Worm (Caenorhabditis elegans): ENCODE results near the gene D1086.17.

The D1086.17 gene

ce11 chrV:14069899-14070298 is 2.2 kb downstream of the D1086.17 start:
- TF ChIP-seq ztf-25 (GFP tag; IDR thresholded peaks at IDR 0.05) (no peak), F33H1.4 (GFP tag; IDR thresholded peaks at IDR 0.05) (no peak), efl-1 (GFP tag; optimal IDR thresholded peaks at IDR 0.05) (no peak), tbp1 (GFP tag; optimal IDR thresholded peaks at IDR 0.05) (no peak), hrde-1 (tag; optimal IDR thresholded peaks at IDR 0.05; ENCODE audit: borderline replicate concordance) (no peak), him-1 (tag; optimal IDR thresholded peaks at IDR 0.05) (no peak), cebp-1 (GFP tag; IDR thresholded peaks at IDR 0.05) (no peak), cebp-1 (tag; optimal IDR thresholded peaks at IDR 0.05) (no peak), C06A6.2 (GFP tag; conservative IDR thresholded peaks at IDR 0.05) (no peak), sdz-38 (tag; optimal IDR thresholded peaks at IDR 0.05) (no peak), ztf-6 (GFP tag; IDR thresholded peaks at IDR 0.05) (no peak)

ce11 chrV:14074160-14074559 is 6.5 kb downstream of the D1086.17 start, which contains the start of gene D1086.11:
TSS of gene D1086.11 (plus strand) at chrV:14074460.
- TF ChIP-seq nhr-179 (tag; optimal IDR thresholded peaks at IDR 0.05): no peak
- TF ChIP-seq C06A6.2 (GFP tag; conservative IDR thresholded peaks at IDR 0.05): no peak
- TF ChIP-seq ceh-100 (GFP tag; IDR thresholded peaks at IDR 0.05): no peak
- no peak for TF ChIP-seq nfyb-1 (GFP tag; IDR thresholded peaks at IDR 0.05)
- no peak for TF ChIP-seq nfya-1 (tag; optimal IDR thresholded peaks at IDR 0.05; ENCODE audit: borderline replicate concordance, insufficient read depth)
- TF ChIP-seq aptf-2 (GFP tag; conservative IDR thresholded peaks at IDR 0.05): no peak
- no peak for TF ChIP-seq cebp-2 (GFP tag; IDR thresholded peaks at IDR 0.05)
- TF ChIP-seq K12H6.12 (tag; optimal IDR thresholded peaks at IDR 0.05): no peak
- TF ChIP-seq egrh-3 (GFP tag; IDR thresholded peaks at IDR 0.05): no peak
- no peak for TF ChIP-seq sea-2 (GFP tag; IDR thresholded peaks at IDR 0.05)
- no peak for TF ChIP-seq lir-1 (GFP tag; conservative IDR thresholded peaks at IDR 0.05)
- TF ChIP-seq ztf-25 (GFP tag; IDR thresholded peaks at IDR 0.05): no peak

ce11 chrV:14079501-14079900 is 11.8 kb downstream of the D1086.17 start, which contains the start of gene D1086.6:
TSS of gene D1086.6 (plus strand) at chrV:14079801.
- no peak for TF ChIP-seq efl-1 (GFP tag; optimal IDR thresholded peaks at IDR 0.05)
- TF ChIP-seq zfh-2 (GFP tag; conservative IDR thresholded peaks at IDR 0.05): no peak
- TF ChIP-seq C06A6.2 (GFP tag; conservative IDR thresholded peaks at IDR 0.05): no peak
- TF ChIP-seq T07F8.4 (tag; optimal IDR thresholded peaks at IDR 0.05): no peak
- TF ChIP-seq gei-17 (GFP tag; optimal IDR thresholded peaks at IDR 0.05): no peak
- TF ChIP-seq F33H1.4 (GFP tag; IDR thresholded peaks at IDR 0.05): no peak
- TF ChIP-seq pha-4 (tag; optimal IDR thresholded peaks at IDR 0.05): no peak
- TF ChIP-seq egl-44 (GFP tag; IDR thresholded peaks at IDR 0.05): no peak

ce11 chrV:14082453-14082852 is 14.8 kb downstream of the D1086.17 start, which contains the start of gene D1086.10:
TSS of gene D1086.10 (plus strand) at chrV:14082753.
- no peak for TF ChIP-seq lsy-27 (tag; optimal IDR thresholded peaks at IDR 0.05; ENCODE audit: borderline replicate concordance, insufficient read depth)
- TF ChIP-seq sdz-38 (tag; optimal IDR thresholded peaks at IDR 0.05): no peak
- TF ChIP-seq D2030.7 (GFP tag; IDR thresholded peaks at IDR 0.05): no peak

ce11 chrV:14083970-14084369 is 16.3 kb downstream of the D1086.17 start, which contains the start of gene D1086.7:
TSS of gene D1086.7 (plus strand) at chrV:14084270.
- no peak for TF ChIP-seq ztf-25 (GFP tag; IDR thresholded peaks at IDR 0.05)
- no peak for TF ChIP-seq hlh-12 (tag; optimal IDR thresholded peaks at IDR 0.05)
- no peak for TF ChIP-seq let-526 (GFP tag; IDR thresholded peaks at IDR 0.05)
- no peak for TF ChIP-seq pha-4 (tag; optimal IDR thresholded peaks at IDR 0.05)
- no peak for TF ChIP-seq T07F8.4 (tag; optimal IDR thresholded peaks at IDR 0.05)
- TF ChIP-seq nfya-2 (GFP tag; IDR thresholded peaks at IDR 0.05): no peak
- TF ChIP-seq mel-28 (tag; optimal IDR thresholded peaks at IDR 0.05; ENCODE audit: borderline replicate concordance): no peak
- no peak for TF ChIP-seq nhr-179 (tag; optimal IDR thresholded peaks at IDR 0.05)
- TF ChIP-seq ceh-58 (GFP tag; IDR thresholded peaks at IDR 0.05): no peak
- no peak for TF ChIP-seq B0261.1 (tag; optimal IDR thresholded peaks at IDR 0.05)
- no peak for TF ChIP-seq hrde-1 (tag; optimal IDR thresholded peaks at IDR 0.05; ENCODE audit: borderline replicate concordance)
- TF ChIP-seq dpff-1 (tag; optimal IDR thresholded peaks at IDR 0.05): no peak
- no peak for TF ChIP-seq nhr-90 (tag; optimal IDR thresholded peaks at IDR 0.05)
- TF ChIP-seq K12H6.12 (tag; optimal IDR thresholded peaks at IDR 0.05): no peak
- TF ChIP-seq F55B11.4 (tag; optimal IDR thresholded peaks at IDR 0.05; ENCODE audit: borderline replicate concordance, insufficient read depth): no peak
- TF ChIP-seq unc-130 (GFP tag; optimal IDR thresholded peaks at IDR 0.05): no peak
- no peak for TF ChIP-seq ceh-79 (tag; optimal IDR thresholded peaks at IDR 0.05)
- no peak for TF ChIP-seq zim-3 (tag; optimal IDR thresholded peaks at IDR 0.05)
- TF ChIP-seq Y53G8AR.9 (GFP tag; conservative IDR thresholded peaks at IDR 0.05): no peak
